Worm (Caenorhabditis elegans) whole organism, L4 larva: ENCODE data around the gene let-418.
A peak's percentile ranks its signal among the peaks of the same experiment; 100 is the strongest.

Experiments used
- D1046.2 ChIP-seq: fragments of 200-800 bp; sonication (Bioruptor generic); IDR thresholded peaks from 2 replicates; pipeline ENCODE4 v1.3.6; 2022; ENCODE audit warnings: missing genetic modification characterization, missing compliant biosample characterization
- F10B5.3 ChIP-seq: sonication (generic microtip); optimal IDR thresholded peaks from 2 replicates; lab custom pipeline; 2016; ENCODE audit warnings: mild to moderate bottlenecking, missing genetic modification characterization, missing compliant biosample characterization
- F26F4.8 ChIP-seq: fragments of 200-800 bp; sonication (Bioruptor generic); conservative IDR thresholded peaks from 2 replicates; pipeline ENCODE4 v1.3.6; 2022; ENCODE audit warnings: missing genetic modification characterization, missing compliant biosample characterization
- F44E2.7 ChIP-seq: fragments of 200-800 bp; sonication (Bioruptor generic); IDR thresholded peaks from 2 replicates; pipeline ENCODE4 v2.1.2; 2022; ENCODE audit warnings: missing genetic modification characterization, missing compliant biosample characterization
- F49E8.2 ChIP-seq: sonication (generic microtip); optimal IDR thresholded peaks from 2 replicates; lab custom pipeline; 2016; ENCODE audit warnings: missing compliant biosample characterization, mild to moderate bottlenecking, missing genetic modification characterization, borderline replicate concordance
- T20F7.1 ChIP-seq: fragments of 200-800 bp; sonication (Bioruptor generic); optimal IDR thresholded peaks from 2 replicates; lab custom pipeline; 2018; ENCODE audit warnings: mild to moderate bottlenecking, missing genetic modification characterization, missing compliant biosample characterization
- T26A8.4 ChIP-seq: fragments of 200-800 bp; sonication (Bioruptor generic); IDR thresholded peaks from 2 replicates; pipeline ENCODE4 v1.3.6; 2022; ENCODE audit warnings: missing genetic modification characterization, missing compliant biosample characterization
- Y48G9A.11 ChIP-seq: fragments of 200-800 bp; sonication (Bioruptor generic); IDR thresholded peaks from 2 replicates; pipeline ENCODE4 v1.3.6; 2022; ENCODE audit warnings: missing genetic modification reagents, missing genetic modification characterization, missing compliant biosample characterization
- Y75B8A.6 ChIP-seq: fragments of 200-800 bp; sonication (Bioruptor generic); IDR thresholded peaks from 2 replicates; pipeline ENCODE4 v1.3.6; 2022; ENCODE audit warnings: missing genetic modification reagents, missing genetic modification characterization, missing compliant biosample characterization
- ZK546.5 ChIP-seq, 2 experiments: sonication (generic microtip); optimal IDR thresholded peaks; 2 replicates each; lab custom pipeline; 2017; ENCODE audit warnings: missing biosample characterization in 2 of 2, missing genetic modification characterization in 2 of 2
- aha-1 ChIP-seq: fragments of 150-350 bp; peaks from one replicate; lab custom pipeline; 2014; ENCODE audit warnings: missing biosample characterization, missing genetic modification characterization
- aly-2 ChIP-seq: sonication (generic microtip); optimal IDR thresholded peaks from 2 replicates; lab custom pipeline; 2018; ENCODE audit warnings: missing biosample characterization, missing genetic modification characterization
- ceh-20 ChIP-seq: fragments of 200-800 bp; sonication (Bioruptor generic); IDR thresholded peaks from 2 replicates; pipeline ENCODE4 v1.3.6; 2022; ENCODE audit warnings: missing genetic modification reagents, missing genetic modification characterization, missing compliant biosample characterization
- ceh-28 ChIP-seq: fragments of 150-350 bp; optimal IDR thresholded peaks from 2 replicates; lab custom pipeline; 2014; ENCODE audit warnings: missing biosample characterization, missing genetic modification reagents, missing genetic modification characterization
- ceh-32 ChIP-seq: sonication (generic microtip); optimal IDR thresholded peaks from 2 replicates; lab custom pipeline; 2016; ENCODE audit warnings: mild to moderate bottlenecking, missing genetic modification characterization, missing compliant biosample characterization; ENCODE audit not compliant: poor library complexity
- ceh-44 ChIP-seq: fragments of 200-800 bp; sonication (Bioruptor generic); IDR thresholded peaks from 2 replicates; pipeline ENCODE4 v1.3.6; 2022; ENCODE audit warnings: missing genetic modification reagents, missing genetic modification characterization, missing compliant biosample characterization
- daf-16 ChIP-seq, 3 experiments: sonication (generic microtip); optimal IDR thresholded peaks; 2 replicates each; lab custom pipeline; 2016 to 2017; ENCODE audit warnings: missing genetic modification characterization in 3 of 3, missing genetic modification reagents in 3 of 3, mild to moderate bottlenecking in 2 of 3, missing compliant biosample characterization in 2 of 3, missing biosample characterization in 1 of 3, moderate library complexity in 1 of 3
- daf-8 ChIP-seq: fragments of 200-800 bp; sonication (Bioruptor generic); IDR thresholded peaks from 2 replicates; pipeline ENCODE4 v1.3.6; 2022; ENCODE audit warnings: missing genetic modification characterization, missing compliant biosample characterization
- dpl-1 ChIP-seq: fragments of 150-350 bp; optimal IDR thresholded peaks from 2 replicates; lab custom pipeline; 2014; ENCODE audit warnings: missing biosample characterization, missing genetic modification reagents, missing genetic modification characterization
- egl-43 ChIP-seq: fragments of 200-800 bp; sonication (Bioruptor generic); IDR thresholded peaks from 2 replicates; pipeline ENCODE4 v1.3.6; 2022; ENCODE audit warnings: missing genetic modification reagents, missing genetic modification characterization, missing compliant biosample characterization
- fkh-10 ChIP-seq: fragments of 150-350 bp; optimal IDR thresholded peaks from 2 replicates; lab custom pipeline; 2014; ENCODE audit warnings: missing biosample characterization, missing genetic modification reagents, missing genetic modification characterization
- hlh-11 ChIP-seq: fragments of 200-800 bp; sonication (Bioruptor generic); optimal IDR thresholded peaks from 2 replicates; lab custom pipeline; 2018; ENCODE audit warnings: mild to moderate bottlenecking, missing genetic modification characterization, missing compliant biosample characterization
- hlh-30 ChIP-seq: sonication (generic microtip); optimal IDR thresholded peaks from 2 replicates; lab custom pipeline; 2017; ENCODE audit warnings: antibody characterized with exemption, mild to moderate bottlenecking, missing genetic modification characterization, missing compliant biosample characterization; ENCODE audit not compliant: insufficient read depth
- mes-2 ChIP-seq: sonication (generic microtip); optimal IDR thresholded peaks from 2 replicates; lab custom pipeline; 2016; ENCODE audit warnings: missing genotype, mild to moderate bottlenecking, missing genetic modification characterization, missing compliant biosample characterization; ENCODE audit not compliant: poor library complexity, severe bottlenecking
- mxl-2 ChIP-seq: fragments of 200-800 bp; sonication (Bioruptor generic); conservative IDR thresholded peaks from 2 replicates; pipeline ENCODE4 v1.3.6; 2022; ENCODE audit warnings: missing genetic modification reagents, missing genetic modification characterization, missing compliant biosample characterization
- nhr-111 ChIP-seq: fragments of 200-800 bp; sonication (Bioruptor generic); optimal IDR thresholded peaks from 2 replicates; lab custom pipeline; 2018; ENCODE audit warnings: mild to moderate bottlenecking, missing genetic modification characterization, missing compliant biosample characterization
- nhr-237 ChIP-seq: sonication (generic microtip); optimal IDR thresholded peaks from 2 replicates; lab custom pipeline; 2017; ENCODE audit warnings: missing biosample characterization, missing genetic modification characterization
- nhr-42 ChIP-seq: fragments of 200-800 bp; sonication (Bioruptor generic); IDR thresholded peaks from 2 replicates; pipeline ENCODE4 v1.3.6; 2022; ENCODE audit warnings: missing genetic modification characterization, missing compliant biosample characterization
- nhr-48 ChIP-seq: sonication (generic microtip); optimal IDR thresholded peaks from 2 replicates; lab custom pipeline; 2016; ENCODE audit warnings: mild to moderate bottlenecking, missing genetic modification characterization, missing compliant biosample characterization
- nhr-76 ChIP-seq: fragments of 150-350 bp; optimal IDR thresholded peaks from 2 replicates; lab custom pipeline; 2014; ENCODE audit warnings: missing biosample characterization, missing genetic modification characterization
- nhr-77 ChIP-seq: fragments of 150-350 bp; optimal IDR thresholded peaks from 2 replicates; lab custom pipeline; 2014; ENCODE audit warnings: missing biosample characterization, missing genetic modification characterization
- pha-4 ChIP-seq, 2 experiments: fragments of 150-350 bp in 1 of 2; fragments of 200-800 bp in 1 of 2; sonication (Bioruptor generic) in 1 of 2; IDR thresholded peaks in 1 of 2; optimal IDR thresholded peaks in 1 of 2; 2 replicates each; pipeline versions ENCODE4 v1.3.6 to Lab custom; 2014 to 2022; ENCODE audit warnings: missing genetic modification characterization in 2 of 2, missing genetic modification reagents in 2 of 2, missing biosample characterization in 1 of 2, missing compliant biosample characterization in 1 of 2
- rbr-2 ChIP-seq: sonication (generic microtip); optimal IDR thresholded peaks from 2 replicates; lab custom pipeline; 2016; ENCODE audit warnings: missing genotype, missing genetic modification characterization, missing compliant biosample characterization
- spr-1 ChIP-seq: sonication (generic microtip); optimal IDR thresholded peaks from 2 replicates; lab custom pipeline; 2016; ENCODE audit warnings: mild to moderate bottlenecking, missing genetic modification characterization, missing compliant biosample characterization
- spr-3 ChIP-seq: fragments of 200-800 bp; sonication (Bioruptor generic); optimal IDR thresholded peaks from 2 replicates; lab custom pipeline; 2018; ENCODE audit warnings: mild to moderate bottlenecking, missing genetic modification characterization, missing compliant biosample characterization
- tra-1 ChIP-seq: fragments of 200-800 bp; sonication (Bioruptor generic); IDR thresholded peaks from 2 replicates; pipeline ENCODE4 v1.3.6; 2022; ENCODE audit warnings: missing genetic modification reagents, missing genetic modification characterization, missing compliant biosample characterization
- unc-130 ChIP-seq: sonication (generic microtip); optimal IDR thresholded peaks from 2 replicates; lab custom pipeline; 2016; ENCODE audit warnings: missing genetic modification reagents, missing genetic modification characterization, missing compliant biosample characterization
- unc-39 ChIP-seq: sonication (generic microtip); optimal IDR thresholded peaks from 2 replicates; lab custom pipeline; 2017; ENCODE audit warnings: missing biosample characterization, missing genetic modification characterization
- unc-62 ChIP-seq, 3 experiments: fragments of 150-350 bp in 1 of 3; sonication (generic microtip); optimal IDR thresholded peaks in 2 of 3; peaks in 1 of 3; 1 replicate in 1 of 3; 2 replicates in 2 of 3; lab custom pipeline; 2014 to 2017; ENCODE audit warnings: missing biosample characterization in 3 of 3, missing genetic modification characterization in 3 of 3, missing genetic modification reagents in 3 of 3, missing genotype in 1 of 3
- vab-7 ChIP-seq: fragments of 200-800 bp; sonication (Bioruptor generic); IDR thresholded peaks from 2 replicates; pipeline ENCODE4 v1.3.6; 2022; ENCODE audit warnings: missing genetic modification reagents, missing genetic modification characterization, missing compliant biosample characterization
- zag-1 ChIP-seq: fragments of 150-350 bp; optimal IDR thresholded peaks from 2 replicates; lab custom pipeline; 2014; ENCODE audit warnings: missing biosample characterization, missing genetic modification characterization
- zip-11 ChIP-seq: fragments of 200-800 bp; sonication (Bioruptor generic); IDR thresholded peaks from 2 replicates; pipeline ENCODE4 v1.3.6; 2022; ENCODE audit warnings: missing genetic modification characterization, missing compliant biosample characterization
- ztf-7 ChIP-seq: fragments of 150-350 bp; optimal IDR thresholded peaks from 2 replicates; lab custom pipeline; 2014; ENCODE audit warnings: missing biosample characterization, missing genetic modification characterization

let-418 gene

ce11 chrV:5780713-5781360, 45.8 kb upstream of the let-418 start, which contains the start of gene F44E7.5 (continued):
- TF ChIP-seq F44E2.7 (GFP tag; lab: Robert Waterston, UW), result no peak
- TF ChIP-seq nhr-42 (GFP tag; lab: Robert Waterston, UW), result no peak
- no peak for TF ChIP-seq ceh-28 (tag; lab: Kevin White, UChicago)
- TF ChIP-seq hlh-30 (tag; lab: Kevin White, UChicago), result peak; percentile 87
- TF ChIP-seq ZK546.5 (tag; optimal IDR thresholded peaks at IDR 0.05; lab: Kevin White, UChicago), result no peak
- no peak for TF ChIP-seq tra-1 (GFP tag; lab: Robert Waterston, UW)
- TF ChIP-seq nhr-48 (tag; lab: Kevin White, UChicago), result peak; percentile 67
- no peak for TF ChIP-seq Y75B8A.6 (GFP tag; lab: Robert Waterston, UW)
- TF ChIP-seq ceh-44, result no peak
- TF ChIP-seq aha-1 (tag; lab: Kevin White, UChicago), result peak; percentile 98
- no peak for TF ChIP-seq zag-1 (tag; lab: Kevin White, UChicago)
- TF ChIP-seq mxl-2 (GFP tag; lab: Robert Waterston, UW), result 0 out of 2 replicates have a peak, but pooled peaks have one; percentile 57
- no peak for TF ChIP-seq ceh-32
- TF ChIP-seq daf-16 (GFP tag; optimal IDR thresholded peaks at IDR 0.05; lab: Kevin White, UChicago), result no peak
- TF ChIP-seq daf-16 (tag; optimal IDR thresholded peaks at IDR 0.05; lab: Kevin White, UChicago), result peak; percentile 77
- TF ChIP-seq dpl-1 (GFP tag; lab: Kevin White, UChicago), result peak; percentile 41
- TF ChIP-seq unc-62 (GFP tag; optimal IDR thresholded peaks at IDR 0.05 in 1 of 2; lab: Kevin White, UChicago), result peak in 1 of 2 experiments; percentile 23
- no peak for TF ChIP-seq unc-62 (tag; optimal IDR thresholded peaks at IDR 0.05; lab: Kevin White, UChicago)
- peak; percentile 99 for TF ChIP-seq ztf-7 (tag; lab: Kevin White, UChicago)
- no peak for TF ChIP-seq F49E8.2 (tag; lab: Kevin White, UChicago)
- peak; percentile 95 for TF ChIP-seq zip-11 (GFP tag; lab: Robert Waterston, UW)
- TF ChIP-seq spr-3 (GFP tag; lab: Kevin White, UChicago), result peak; percentile 100
- no peak for TF ChIP-seq nhr-111 (GFP tag; lab: Kevin White, UChicago)
- TF ChIP-seq daf-8, result no peak
- peak; percentile 14 for TF ChIP-seq nhr-76
- no peak for TF ChIP-seq fkh-10 (GFP tag; lab: Kevin White, UChicago)
- TF ChIP-seq spr-1, result peak; percentile 96
- 0 out of 2 replicates have a peak, but pooled peaks have one; percentile 41 for TF ChIP-seq T26A8.4
- no peak for TF ChIP-seq unc-39 (tag; lab: Kevin White, UChicago)
- no peak for TF ChIP-seq nhr-237 (tag; lab: Kevin White, UChicago)
- no peak for TF ChIP-seq pha-4 (GFP tag; IDR thresholded peaks at IDR 0.05; lab: Robert Waterston, UW)
- no peak for TF ChIP-seq pha-4 (tag; optimal IDR thresholded peaks at IDR 0.05; lab: Kevin White, UChicago)
- peak; percentile 53 for TF ChIP-seq rbr-2
- TF ChIP-seq ceh-20 (GFP tag; lab: Robert Waterston, UW), result 0 out of 2 replicates have a peak, but pooled peaks have one; percentile 45
- peak; percentile 35 for TF ChIP-seq nhr-77 (tag; lab: Kevin White, UChicago)
- TF ChIP-seq unc-130 (GFP tag; lab: Kevin White, UChicago), result peak; percentile 12
- peak; percentile 90 for TF ChIP-seq hlh-11 (tag; lab: Kevin White, UChicago)
- no peak for TF ChIP-seq F26F4.8 (GFP tag; lab: Robert Waterston, UW)
- TF ChIP-seq aly-2 (tag; lab: Kevin White, UChicago), result no peak
- no peak for TF ChIP-seq vab-7 (GFP tag; lab: Robert Waterston, UW)
- peak; percentile 76 for TF ChIP-seq mes-2
- peak; percentile 17 for TF ChIP-seq T20F7.1 (GFP tag; lab: Kevin White, UChicago)
- TF ChIP-seq Y48G9A.11 (GFP tag; lab: Robert Waterston, UW), result no peak
- no peak for TF ChIP-seq D1046.2 (GFP tag; lab: Robert Waterston, UW)
- TF ChIP-seq egl-43, result 0 out of 2 replicates have a peak, but pooled peaks have one; percentile 57
- TF ChIP-seq F10B5.3 (tag; lab: Kevin White, UChicago), result no peak
